Worm (Caenorhabditis elegans) whole organism, late embryonic: ENCODE data around the gene F44A2.3.

Experiments
- C38D4.7 ChIP-seq: fragments of 200-800 bp; sonication (Bioruptor generic); optimal IDR thresholded peaks from 2 replicates; lab custom pipeline; 2018; ENCODE audit warnings: mild to moderate bottlenecking, missing genetic modification characterization, moderate library complexity, missing compliant biosample characterization
- F13H6.1 ChIP-seq: sonication (generic microtip); optimal IDR thresholded peaks from 2 replicates; lab custom pipeline; 2016; ENCODE audit warnings: missing genetic modification characterization, missing compliant biosample characterization
- K09A11.1 ChIP-seq: sonication (generic microtip); optimal IDR thresholded peaks from 2 replicates; lab custom pipeline; 2017; ENCODE audit warnings: antibody characterized with exemption, mild to moderate bottlenecking, missing genetic modification characterization, missing compliant biosample characterization; ENCODE audit not compliant: insufficient read depth
- ahr-1 ChIP-seq: sonication (generic microtip); optimal IDR thresholded peaks from 2 replicates; lab custom pipeline; 2016; ENCODE audit warnings: missing genetic modification characterization, missing compliant biosample characterization
- ceh-18 ChIP-seq: sonication (generic microtip); optimal IDR thresholded peaks from 2 replicates; lab custom pipeline; 2016; ENCODE audit warnings: missing genetic modification characterization, missing compliant biosample characterization
- ceh-2 ChIP-seq: sonication (generic microtip); optimal IDR thresholded peaks from 2 replicates; lab custom pipeline; 2016; ENCODE audit warnings: missing genotype, missing genetic modification characterization, missing compliant biosample characterization
- ceh-24 ChIP-seq: sonication (generic microtip); optimal IDR thresholded peaks from 2 replicates; lab custom pipeline; 2016; ENCODE audit warnings: mild to moderate bottlenecking, missing genetic modification characterization, missing compliant biosample characterization
- ceh-31 ChIP-seq: sonication (generic microtip); optimal IDR thresholded peaks from 2 replicates; lab custom pipeline; 2016; ENCODE audit warnings: missing genetic modification characterization, missing compliant biosample characterization
- ceh-6 ChIP-seq: fragments of 200-800 bp; sonication (Bioruptor generic); optimal IDR thresholded peaks from 2 replicates; lab custom pipeline; 2018; ENCODE audit warnings: mild to moderate bottlenecking, missing genetic modification characterization, missing compliant biosample characterization
- ceh-9 ChIP-seq: sonication (generic microtip); optimal IDR thresholded peaks from 2 replicates; lab custom pipeline; 2016; ENCODE audit warnings: mild to moderate bottlenecking, missing genetic modification characterization, inconsistent platforms, missing compliant biosample characterization
- dve-1 ChIP-seq: sonication (generic microtip); optimal IDR thresholded peaks from 2 replicates; lab custom pipeline; 2017; ENCODE audit warnings: antibody characterized with exemption, mild to moderate bottlenecking, missing genetic modification characterization, missing compliant biosample characterization
- elt-2 ChIP-seq: sonication (generic microtip); optimal IDR thresholded peaks from 2 replicates; lab custom pipeline; 2016; ENCODE audit warnings: missing genetic modification reagents, missing genetic modification characterization, missing compliant biosample characterization
- elt-4 ChIP-seq: sonication (generic microtip); optimal IDR thresholded peaks from 2 replicates; lab custom pipeline; 2016; ENCODE audit warnings: missing genetic modification characterization, missing compliant biosample characterization
- eyg-1 ChIP-seq: sonication (generic microtip); optimal IDR thresholded peaks from 2 replicates; lab custom pipeline; 2016; ENCODE audit warnings: missing genotype, missing genetic modification characterization, missing compliant biosample characterization
- fax-1 ChIP-seq: sonication (generic microtip); optimal IDR thresholded peaks from 2 replicates; lab custom pipeline; 2016; ENCODE audit warnings: missing genotype, missing genetic modification characterization, missing compliant biosample characterization
- fkh-6 ChIP-seq: sonication (generic microtip); optimal IDR thresholded peaks from 2 replicates; lab custom pipeline; 2016; ENCODE audit warnings: missing genetic modification characterization, missing compliant biosample characterization
- hlh-13 ChIP-seq: fragments of 200-800 bp; sonication (Bioruptor generic); optimal IDR thresholded peaks from 2 replicates; lab custom pipeline; 2018; ENCODE audit warnings: mild to moderate bottlenecking, missing genetic modification characterization, missing compliant biosample characterization
- hlh-15 ChIP-seq: sonication (generic microtip); optimal IDR thresholded peaks from 2 replicates; lab custom pipeline; 2016; ENCODE audit warnings: missing genetic modification characterization, missing compliant biosample characterization
- hlh-30 ChIP-seq: sonication (generic microtip); optimal IDR thresholded peaks from 2 replicates; lab custom pipeline; 2017; ENCODE audit warnings: antibody characterized with exemption, missing genetic modification characterization, missing compliant biosample characterization; ENCODE audit not compliant: insufficient read depth
- hlh-8 ChIP-seq: sonication (generic microtip); optimal IDR thresholded peaks from 2 replicates; lab custom pipeline; 2016; ENCODE audit warnings: missing genotype, missing genetic modification characterization, missing compliant biosample characterization
- lin-11 ChIP-seq: fragments of 200-800 bp; sonication (Bioruptor generic); optimal IDR thresholded peaks from 2 replicates; lab custom pipeline; 2018; ENCODE audit warnings: mild to moderate bottlenecking, missing genetic modification characterization, missing compliant biosample characterization
- mec-3 ChIP-seq: sonication (generic microtip); optimal IDR thresholded peaks from 2 replicates; lab custom pipeline; 2016; ENCODE audit warnings: borderline replicate concordance, missing genetic modification characterization, missing compliant biosample characterization
- nfya-1 ChIP-seq: sonication (generic microtip); optimal IDR thresholded peaks from 2 replicates; lab custom pipeline; 2017; ENCODE audit warnings: missing genetic modification characterization, mild to moderate bottlenecking, missing compliant biosample characterization, antibody characterized with exemption, moderate library complexity
- nhr-11 ChIP-seq: fragments of 150-350 bp; optimal IDR thresholded peaks from 2 replicates; lab custom pipeline; 2014; ENCODE audit warnings: missing biosample characterization, missing genetic modification characterization
- npax-4 ChIP-seq: sonication (generic microtip); optimal IDR thresholded peaks from 2 replicates; lab custom pipeline; 2016; ENCODE audit warnings: missing genetic modification characterization, missing compliant biosample characterization
- odd-2 ChIP-seq: sonication (generic microtip); optimal IDR thresholded peaks from 2 replicates; lab custom pipeline; 2017; ENCODE audit warnings: antibody characterized with exemption, mild to moderate bottlenecking, missing genetic modification characterization, missing compliant biosample characterization
- pag-3 ChIP-seq: sonication (generic microtip); optimal IDR thresholded peaks from 2 replicates; lab custom pipeline; 2016; ENCODE audit warnings: missing compliant biosample characterization, missing genetic modification characterization, borderline replicate concordance
- pqm-1 ChIP-seq: sonication (generic microtip); optimal IDR thresholded peaks from 2 replicates; lab custom pipeline; 2016; ENCODE audit warnings: missing genetic modification characterization, missing compliant biosample characterization
- pros-1 ChIP-seq: fragments of 150-350 bp; optimal IDR thresholded peaks from 2 replicates; lab custom pipeline; 2014; ENCODE audit warnings: missing biosample characterization, missing genetic modification reagents, missing genetic modification characterization
- ref-2 ChIP-seq: sonication (generic microtip); optimal IDR thresholded peaks from 2 replicates; lab custom pipeline; 2016; ENCODE audit warnings: missing genetic modification characterization, missing compliant biosample characterization
- rnt-1 ChIP-seq: sonication (generic microtip); optimal IDR thresholded peaks from 2 replicates; lab custom pipeline; 2016; ENCODE audit warnings: missing genetic modification characterization, missing compliant biosample characterization
- tbx-7 ChIP-seq: sonication (generic microtip); optimal IDR thresholded peaks from 2 replicates; lab custom pipeline; 2016; ENCODE audit warnings: missing genotype, missing genetic modification characterization, missing compliant biosample characterization
- unc-42 ChIP-seq: sonication (generic microtip); optimal IDR thresholded peaks from 2 replicates; lab custom pipeline; 2016; ENCODE audit warnings: missing genotype, missing genetic modification characterization, missing compliant biosample characterization
- unc-55 ChIP-seq: sonication (generic microtip); optimal IDR thresholded peaks from 2 replicates; lab custom pipeline; 2017; ENCODE audit warnings: missing biosample characterization, missing genetic modification reagents, missing genetic modification characterization
- unc-86 ChIP-seq: sonication (generic microtip); optimal IDR thresholded peaks from 2 replicates; lab custom pipeline; 2016; ENCODE audit warnings: missing genetic modification characterization, missing compliant biosample characterization

The F44A2.3 gene

DNA sequence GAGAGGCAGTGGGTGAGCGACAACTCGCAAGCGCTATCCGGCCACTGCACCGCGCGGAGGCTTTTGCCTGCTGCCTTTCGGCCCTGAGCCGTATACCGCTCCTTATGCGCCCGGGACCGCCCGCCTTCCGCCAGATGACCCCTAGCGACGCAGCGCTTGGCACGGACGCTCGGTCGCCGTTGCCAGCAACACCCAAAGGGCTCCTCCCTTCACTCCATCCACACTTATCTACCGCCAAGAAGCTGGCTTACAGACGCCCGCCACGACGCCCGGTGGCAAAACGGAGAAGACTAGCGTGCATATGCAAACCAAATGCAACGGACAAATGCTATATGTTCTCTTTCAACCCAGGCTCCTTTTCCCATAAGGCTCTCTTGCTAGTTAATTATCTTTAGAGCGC lies 11.9 kb upstream of the F44A2.3 start (continued):
- no peak for TF ChIP-seq elt-2 (tag; lab: Kevin White, UChicago)

DNA sequence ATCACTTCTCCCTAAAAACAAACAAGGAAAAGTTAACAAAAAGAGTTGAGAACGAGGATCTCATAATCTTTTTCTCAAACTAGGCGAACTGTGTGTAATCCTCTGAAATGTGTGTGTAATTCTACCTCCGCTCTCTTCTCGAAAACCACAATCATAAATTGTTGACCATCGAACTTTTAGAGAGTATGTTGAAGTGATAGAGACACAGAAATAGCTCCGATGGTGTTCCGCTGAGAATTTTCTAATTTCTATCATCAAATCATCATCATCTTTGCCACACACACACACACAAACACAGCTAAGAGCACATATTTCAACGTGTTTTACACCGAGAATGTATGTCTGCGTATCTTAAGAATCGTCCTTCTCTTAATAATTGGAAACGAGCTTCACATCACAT lies 9.6 kb upstream of the F44A2.3 start:
- TF ChIP-seq C38D4.7 (no peak), npax-4 (no peak), ceh-31 (tag; lab: Kevin White, UChicago) (no peak), rnt-1 (tag; lab: Kevin White, UChicago) (peak; percentile 60)

DNA sequence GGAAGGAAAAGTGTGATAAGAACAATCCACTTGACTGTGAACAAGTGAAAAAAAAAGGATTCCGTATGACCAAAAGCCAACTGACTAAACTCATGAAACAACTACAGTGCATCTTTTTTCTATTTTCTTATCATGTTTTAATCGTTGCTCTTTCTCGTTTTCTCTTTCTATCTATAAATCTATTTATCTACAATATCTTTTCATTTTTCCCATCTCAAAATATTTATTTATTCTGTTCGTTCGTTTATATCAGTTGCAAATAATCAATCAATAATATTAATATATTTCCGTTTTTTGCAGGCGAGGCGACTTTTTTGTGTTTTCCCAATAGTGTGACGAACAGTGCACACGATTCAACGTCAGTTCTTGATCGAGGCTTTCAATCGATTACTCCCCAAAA lies 7.9 kb upstream of the F44A2.3 start, which contains the start of gene F44A2.5:
TSS of gene F44A2.5 (plus strand) at position 301 of the 400 bp plus-strand sequence.
- TF ChIP-seq fax-1 (tag; lab: Kevin White, UChicago) (no peak), pros-1 (tag; lab: Kevin White, UChicago) (no peak), elt-4 (tag; lab: Kevin White, UChicago) (no peak), tbx-7 (no peak), mec-3 (tag; lab: Kevin White, UChicago) (no peak), pag-3 (no peak), K09A11.1 (tag; lab: Kevin White, UChicago) (no peak), ceh-9 (tag; lab: Kevin White, UChicago) (no peak), ahr-1 (tag; lab: Kevin White, UChicago) (no peak), ceh-18 (tag; lab: Kevin White, UChicago) (no peak)
- TF ChIP-seq, all 69 proteins: peak for 0

DNA sequence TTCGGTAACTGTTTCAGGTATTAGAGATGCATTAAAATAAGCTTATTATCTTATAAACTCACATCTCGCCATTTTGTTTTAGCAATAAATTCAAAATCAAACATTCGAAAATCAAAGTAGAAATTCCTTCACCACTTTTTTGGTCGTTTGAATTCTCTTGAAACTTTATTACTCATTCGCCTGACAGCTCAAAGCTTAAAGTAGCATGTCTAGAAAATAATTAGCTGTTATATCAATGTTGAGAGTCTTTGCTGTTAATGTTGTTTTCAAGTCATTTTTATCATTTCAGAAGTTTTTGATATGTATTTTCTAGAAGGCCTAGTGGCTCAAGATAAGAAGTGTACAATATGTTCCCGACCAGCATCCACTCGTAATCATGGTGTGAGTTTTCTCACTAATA lies 2.2 kb upstream of the F44A2.3 start, which contains the start of gene nhr-39:
TSS of gene nhr-39 (plus strand) at position 301 of the 400 bp plus-strand sequence.
- TF ChIP-seq ceh-18 (tag; lab: Kevin White, UChicago): no peak
- no peak for TF ChIP-seq pag-3
- TF ChIP-seq ceh-9 (tag; lab: Kevin White, UChicago): no peak
- TF ChIP-seq ahr-1 (tag; lab: Kevin White, UChicago): no peak
- no peak for TF ChIP-seq hlh-15
- TF ChIP-seq pqm-1 (tag; lab: Kevin White, UChicago): no peak
- TF ChIP-seq unc-55 (GFP tag; lab: Kevin White, UChicago): no peak
- TF ChIP-seq npax-4: no peak
- no peak for TF ChIP-seq hlh-8 (tag; lab: Kevin White, UChicago)
- TF ChIP-seq F13H6.1 (tag; lab: Kevin White, UChicago): no peak
- no peak for TF ChIP-seq nhr-11 (tag; lab: Kevin White, UChicago)
- TF ChIP-seq lin-11 (tag; lab: Kevin White, UChicago): no peak
- no peak for TF ChIP-seq elt-2 (tag; lab: Kevin White, UChicago)
- no peak for TF ChIP-seq elt-4 (tag; lab: Kevin White, UChicago)
- TF ChIP-seq ceh-2 (tag; lab: Kevin White, UChicago): no peak
- no peak for TF ChIP-seq ref-2 (tag; lab: Kevin White, UChicago)
- no peak for TF ChIP-seq dve-1 (tag; lab: Kevin White, UChicago)
- no peak for TF ChIP-seq hlh-13
- TF ChIP-seq odd-2 (tag; lab: Kevin White, UChicago): no peak

DNA sequence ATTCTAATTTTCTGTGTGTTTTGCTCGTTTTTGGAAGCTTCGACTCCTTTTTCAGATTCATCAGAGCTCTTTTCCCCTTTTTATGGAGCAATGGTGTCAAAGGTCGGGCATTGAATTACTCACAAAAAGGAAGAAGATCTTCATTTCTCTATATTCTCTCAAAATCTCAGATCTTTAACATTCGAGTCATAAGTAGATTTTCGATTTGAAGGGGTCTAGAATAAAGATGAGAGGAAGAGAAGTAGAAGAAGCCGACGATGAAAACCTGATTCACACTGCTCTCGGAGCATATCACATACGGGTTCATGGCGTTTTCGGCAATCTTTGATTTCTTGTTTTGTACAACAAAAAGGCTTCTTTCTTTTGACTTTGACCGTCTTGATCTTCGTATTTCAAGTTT lies 7.2 kb downstream of the F44A2.3 start:
- TF ChIP-seq unc-42 (tag; lab: Kevin White, UChicago) (no peak), odd-2 (tag; lab: Kevin White, UChicago) (no peak), pqm-1 (tag; lab: Kevin White, UChicago) (no peak), unc-86 (tag; lab: Kevin White, UChicago) (no peak), ceh-24 (tag; lab: Kevin White, UChicago) (no peak), hlh-30 (tag; lab: Kevin White, UChicago) (no peak), rnt-1 (tag; lab: Kevin White, UChicago) (no peak), nfya-1 (tag; lab: Kevin White, UChicago) (no peak), ceh-6 (GFP tag; lab: Kevin White, UChicago) (no peak), pros-1 (tag; lab: Kevin White, UChicago) (no peak), eyg-1 (tag; lab: Kevin White, UChicago) (no peak), fkh-6 (tag; lab: Kevin White, UChicago) (no peak), unc-55 (GFP tag; lab: Kevin White, UChicago) (no peak), mec-3 (tag; lab: Kevin White, UChicago) (no peak), npax-4 (no peak)
